Fruit fly (Drosophila melanogaster) whole organism, embryonic: ENCODE data around the gene CG4009.
A peak's percentile ranks its signal among the peaks of the same experiment; 100 is the strongest.

ENCODE experiments used
- Abd-B ChIP-seq: fragments of 200-800 bp; sonication (Bioruptor generic); optimal IDR thresholded peaks from 2 replicates; lab custom pipeline; 2018; ENCODE audit warnings: missing biosample characterization, mild to moderate bottlenecking, missing genetic modification characterization, moderate library complexity
- BEAF-32 ChIP-seq: fragments of 200-800 bp; sonication (Bioruptor generic); optimal IDR thresholded peaks from 3 replicates; lab custom pipeline; 2017; ENCODE audit warnings: missing biosample characterization, missing genetic modification characterization, mild to moderate bottlenecking, moderate library complexity, missing genetic modification reagents
- Bteb2 ChIP-seq: fragments of 200-800 bp; sonication (Bioruptor generic); optimal IDR thresholded peaks from 2 replicates; lab custom pipeline; 2016; ENCODE audit warnings: missing biosample characterization, missing genetic modification characterization
- CG12155 ChIP-seq: fragments of 200-800 bp; sonication (Bioruptor generic); optimal IDR thresholded peaks from 3 replicates; lab custom pipeline; 2016; ENCODE audit warnings: missing biosample characterization, missing genetic modification characterization
- CG12219 ChIP-seq: fragments of 200-800 bp; sonication (Bioruptor generic); optimal IDR thresholded peaks from 3 replicates; lab custom pipeline; 2018; ENCODE audit warnings: missing biosample characterization, mild to moderate bottlenecking, missing genetic modification characterization
- CG12769 ChIP-seq: fragments of 200-800 bp; sonication (Bioruptor generic); optimal IDR thresholded peaks from 2 replicates; lab custom pipeline; 2019; ENCODE audit warnings: missing biosample characterization, mild to moderate bottlenecking, missing genetic modification characterization, moderate library complexity
- CG13624 ChIP-seq: fragments of 200-800 bp; sonication (Bioruptor generic); optimal IDR thresholded peaks from 2 replicates; lab custom pipeline; 2016; ENCODE audit warnings: missing biosample characterization, missing genetic modification characterization
- CG13894 ChIP-seq: fragments of 200-800 bp; sonication (Bioruptor generic); optimal IDR thresholded peaks from 3 replicates; lab custom pipeline; 2018; ENCODE audit warnings: missing biosample characterization, mild to moderate bottlenecking, missing genetic modification characterization, moderate library complexity
- CG15269 ChIP-seq: fragments of 200-800 bp; sonication (Bioruptor generic); optimal IDR thresholded peaks from 2 replicates; lab custom pipeline; 2018; ENCODE audit warnings: missing biosample characterization, mild to moderate bottlenecking, missing genetic modification characterization, moderate library complexity
- CG2678 ChIP-seq: fragments of 200-800 bp; sonication (Bioruptor generic); optimal IDR thresholded peaks from 3 replicates; lab custom pipeline; 2019; ENCODE audit warnings: missing biosample characterization, mild to moderate bottlenecking, missing genetic modification characterization, moderate library complexity
- CG30431 ChIP-seq: fragments of 200-800 bp; sonication (Bioruptor generic); optimal IDR thresholded peaks from 2 replicates; lab custom pipeline; 2017; ENCODE audit warnings: missing biosample characterization, missing genetic modification characterization
- CG3281 ChIP-seq: fragments of 200-800 bp; sonication (Bioruptor generic); optimal IDR thresholded peaks from 3 replicates; lab custom pipeline; 2017; ENCODE audit warnings: missing biosample characterization, mild to moderate bottlenecking, missing genetic modification characterization
- CG34224 ChIP-seq: fragments of 200-800 bp; sonication (Bioruptor generic); IDR thresholded peaks from 3 replicates; pipeline ENCODE4 v1.3.6; 2022; ENCODE audit warnings: missing biosample characterization, missing genetic modification characterization; ENCODE audit not compliant: partially characterized antibody
- CG4730 ChIP-seq: fragments of 200-800 bp; sonication (Bioruptor generic); IDR thresholded peaks from 2 replicates; pipeline ENCODE4 v1.3.6; 2022; ENCODE audit warnings: missing biosample characterization, missing genetic modification characterization
- CG6272 ChIP-seq: fragments of 200-800 bp; sonication (Bioruptor generic); IDR thresholded peaks from 2 replicates; pipeline ENCODE4 v1.3.6; 2022; ENCODE audit warnings: missing biosample characterization, missing genetic modification characterization
- CG8281 ChIP-seq: fragments of 200-800 bp; sonication (Bioruptor generic); optimal IDR thresholded peaks from 2 replicates; lab custom pipeline; 2018; ENCODE audit warnings: missing biosample characterization, mild to moderate bottlenecking, missing genetic modification characterization, moderate library complexity
- CG9727 ChIP-seq: fragments of 200-800 bp; sonication (Bioruptor generic); optimal IDR thresholded peaks from 3 replicates; lab custom pipeline; 2017; ENCODE audit warnings: missing biosample characterization, mild to moderate bottlenecking, missing genetic modification characterization
- CHES-1-like ChIP-seq: fragments of 200-800 bp; sonication (Bioruptor generic); optimal IDR thresholded peaks from 2 replicates; lab custom pipeline; 2016; ENCODE audit warnings: missing biosample characterization, missing genetic modification characterization
- D19A ChIP-seq: fragments of 200-800 bp; optimal IDR thresholded peaks from 3 replicates; lab custom pipeline; 2019; ENCODE audit warnings: missing biosample characterization, mild to moderate bottlenecking, missing genetic modification characterization, moderate library complexity
- ERR ChIP-seq: fragments of 200-800 bp; sonication (Bioruptor generic); optimal IDR thresholded peaks from 2 replicates; lab custom pipeline; 2016; ENCODE audit warnings: missing biosample characterization, missing genetic modification characterization
- Elba2 ChIP-seq: fragments of 200-800 bp; sonication (Bioruptor generic); optimal IDR thresholded peaks from 3 replicates; lab custom pipeline; 2016; ENCODE audit warnings: missing biosample characterization, missing genetic modification characterization
- Fer3 ChIP-seq: fragments of 200-800 bp; sonication (Bioruptor generic); optimal IDR thresholded peaks from 2 replicates; lab custom pipeline; 2018; ENCODE audit warnings: missing biosample characterization, mild to moderate bottlenecking, missing genetic modification characterization, moderate library complexity
- HLH54F ChIP-seq: fragments of 200-800 bp; sonication (Bioruptor generic); optimal IDR thresholded peaks from 3 replicates; lab custom pipeline; 2016; ENCODE audit warnings: missing biosample characterization, missing genetic modification characterization
- HmgZ ChIP-seq: fragments of 200-800 bp; sonication (Bioruptor generic); optimal IDR thresholded peaks from 2 replicates; lab custom pipeline; 2018; ENCODE audit warnings: missing biosample characterization, mild to moderate bottlenecking, missing genetic modification characterization
- Myb ChIP-seq: fragments of 200-800 bp; sonication (Bioruptor generic); optimal IDR thresholded peaks from 2 replicates; lab custom pipeline; 2016; ENCODE audit warnings: missing biosample characterization, missing genetic modification characterization
- Nf-YB ChIP-seq: fragments of 200-800 bp; sonication (Bioruptor generic); optimal IDR thresholded peaks from 3 replicates; lab custom pipeline; 2019; ENCODE audit warnings: missing biosample characterization, mild to moderate bottlenecking, missing genetic modification characterization, moderate library complexity
- Oaz ChIP-seq: fragments of 200-800 bp; sonication (Bioruptor generic); IDR thresholded peaks from 2 replicates; pipeline ENCODE4 v1.3.6; 2022; ENCODE audit warnings: missing biosample characterization, missing genetic modification characterization
- Xbp1 ChIP-seq: fragments of 200-800 bp; sonication (Bioruptor generic); optimal IDR thresholded peaks from 3 replicates; lab custom pipeline; 2016; ENCODE audit warnings: missing biosample characterization, mild to moderate bottlenecking, missing genetic modification characterization
- YL-1 ChIP-seq: fragments of 200-800 bp; sonication (Bioruptor generic); optimal IDR thresholded peaks from 3 replicates; lab custom pipeline; 2017; ENCODE audit warnings: missing biosample characterization, mild to moderate bottlenecking, missing genetic modification characterization
- ase ChIP-seq: fragments of 200-800 bp; sonication (Bioruptor generic); IDR thresholded peaks from 3 replicates; pipeline ENCODE4 v1.3.6; 2022; ENCODE audit warnings: missing biosample characterization, missing genetic modification characterization
- bbx ChIP-seq: fragments of 200-800 bp; sonication (Bioruptor generic); IDR thresholded peaks from 2 replicates; pipeline ENCODE4 v1.3.6; 2022; ENCODE audit warnings: missing biosample characterization, missing genetic modification characterization; ENCODE audit not compliant: partially characterized antibody
- bsh ChIP-seq, 2 experiments: fragments of 200-800 bp; sonication (Bioruptor generic); optimal IDR thresholded peaks; 2 replicates each; lab custom pipeline; 2017 to 2018; ENCODE audit warnings: mild to moderate bottlenecking in 2 of 2, missing biosample characterization in 2 of 2, missing genetic modification characterization in 2 of 2, moderate library complexity in 1 of 2
- crp ChIP-seq, 2 experiments: fragments of 200-800 bp; sonication (Bioruptor generic); optimal IDR thresholded peaks; 2 replicates in 1 of 2; 3 replicates in 1 of 2; lab custom pipeline; 2017; ENCODE audit warnings: missing biosample characterization in 2 of 2, missing genetic modification characterization in 2 of 2, mild to moderate bottlenecking in 1 of 2, moderate library complexity in 1 of 2
- disco-r ChIP-seq: fragments of 200-800 bp; sonication (Bioruptor generic); optimal IDR thresholded peaks from 2 replicates; lab custom pipeline; 2016; ENCODE audit warnings: missing biosample characterization, missing genetic modification characterization
- dm ChIP-seq: fragments of 200-800 bp; sonication (Bioruptor generic); optimal IDR thresholded peaks from 3 replicates; lab custom pipeline; 2016; ENCODE audit warnings: missing biosample characterization, missing genetic modification characterization
- fd3F ChIP-seq: fragments of 200-800 bp; sonication (Bioruptor generic); optimal IDR thresholded peaks from 2 replicates; lab custom pipeline; 2018; ENCODE audit warnings: missing biosample characterization, mild to moderate bottlenecking, missing genetic modification characterization, moderate library complexity
- grau ChIP-seq: fragments of 200-800 bp; optimal IDR thresholded peaks from 3 replicates; lab custom pipeline; 2019; ENCODE audit warnings: missing biosample characterization, mild to moderate bottlenecking, missing genetic modification characterization, moderate library complexity
- gsb ChIP-seq: fragments of 200-800 bp; sonication (Bioruptor generic); IDR thresholded peaks from 2 replicates; pipeline ENCODE4 v1.3.6; 2022; ENCODE audit warnings: missing biosample characterization, missing genetic modification characterization
- gsb-n ChIP-seq: fragments of 200-800 bp; sonication (Bioruptor generic); optimal IDR thresholded peaks from 3 replicates; lab custom pipeline; 2018; ENCODE audit warnings: missing biosample characterization, mild to moderate bottlenecking, missing genetic modification characterization
- insv ChIP-seq, 2 experiments: fragments of 200-800 bp; sonication (Bioruptor generic); optimal IDR thresholded peaks; 3 replicates each; lab custom pipeline; 2016 to 2018; ENCODE audit warnings: missing biosample characterization in 2 of 2, missing genetic modification characterization in 2 of 2
- kni ChIP-seq: fragments of 200-800 bp; sonication (Bioruptor generic); optimal IDR thresholded peaks from 3 replicates; lab custom pipeline; 2017; ENCODE audit warnings: mild to moderate bottlenecking, missing biosample characterization, missing genetic modification reagents, missing genetic modification characterization
- lilli ChIP-seq: fragments of 200-800 bp; sonication (Bioruptor generic); optimal IDR thresholded peaks from 3 replicates; lab custom pipeline; 2016; ENCODE audit warnings: missing biosample characterization, missing genetic modification characterization
- nerfin-1 ChIP-seq: fragments of 200-800 bp; sonication (Bioruptor generic); optimal IDR thresholded peaks from 3 replicates; lab custom pipeline; 2019; ENCODE audit warnings: missing biosample characterization, mild to moderate bottlenecking, missing genetic modification characterization, moderate library complexity
- oc ChIP-seq: fragments of 200-800 bp; sonication (Bioruptor generic); optimal IDR thresholded peaks from 2 replicates; lab custom pipeline; 2018; ENCODE audit warnings: missing biosample characterization, mild to moderate bottlenecking, missing genetic modification characterization, moderate library complexity
- pb ChIP-seq: fragments of 200-800 bp; sonication (Bioruptor generic); optimal IDR thresholded peaks from 3 replicates; lab custom pipeline; 2016; ENCODE audit warnings: missing biosample characterization, missing genetic modification characterization
- pho ChIP-seq: fragments of 200-800 bp; sonication (Bioruptor generic); optimal IDR thresholded peaks from 2 replicates; lab custom pipeline; 2016; ENCODE audit warnings: missing biosample characterization, missing genetic modification characterization
- pum ChIP-seq: fragments of 200-800 bp; sonication (Bioruptor generic); optimal IDR thresholded peaks from 2 replicates; lab custom pipeline; 2016; ENCODE audit warnings: missing biosample characterization, missing genetic modification characterization
- repo ChIP-seq: fragments of 200-800 bp; sonication (Bioruptor generic); optimal IDR thresholded peaks from 2 replicates; lab custom pipeline; 2016; ENCODE audit warnings: missing biosample characterization, missing genetic modification characterization
- sens ChIP-seq: fragments of 200-800 bp; sonication (Bioruptor generic); peaks from one replicate; lab custom pipeline; 2016; ENCODE audit warnings: missing biosample characterization, missing genetic modification characterization
- so ChIP-seq: fragments of 200-800 bp; sonication (Bioruptor generic); IDR thresholded peaks from 3 replicates; pipeline ENCODE4 v1.3.6; 2022; ENCODE audit warnings: missing biosample characterization, missing genetic modification characterization
- trem ChIP-seq: fragments of 200-800 bp; optimal IDR thresholded peaks from 3 replicates; lab custom pipeline; 2019; ENCODE audit warnings: missing biosample characterization, mild to moderate bottlenecking, missing genetic modification characterization, moderate library complexity

The CG4009 gene

dm6 chr3R:16991781-16992180 lies 44.1 kb downstream of the CG4009 start, which contains the start of gene EMC2B (continued):
- TF ChIP-seq disco-r (peak; percentile 22), Xbp1 (peak; percentile 38), CG12155 (GFP tag; lab: Kevin White, UChicago) (peak; percentile 39), fd3F (GFP tag; lab: Kevin White, UChicago) (no peak), Oaz (GFP tag; lab: Robert Waterston, UW) (no peak), CG9727 (peak; percentile 16), Abd-B (GFP tag; lab: Kevin White, UChicago) (peak; percentile 62), kni (GFP tag; lab: Kevin White, UChicago) (no peak), repo (GFP tag; lab: Kevin White, UChicago) (no peak), dm (GFP tag; lab: Kevin White, UChicago) (peak; percentile 43), CG12769 (peak; percentile 37), CG30431 (GFP tag; lab: Kevin White, UChicago) (no peak), crp (GFP tag; optimal IDR thresholded peaks at IDR 0.05; lab: Kevin White, UChicago) (no peak), bbx (GFP tag; lab: Robert Waterston, UW) (no peak), gsb (GFP tag; lab: Robert Waterston, UW) (no peak), CG15269 (tag; lab: Kevin White, UChicago) (peak; percentile 35), Fer3 (tag; lab: Kevin White, UChicago) (peak; percentile 29), CG8281 (no peak), trem (tag; lab: Kevin White, UChicago) (peak; percentile 99), pho (GFP tag; lab: Kevin White, UChicago) (no peak), CG12219 (no peak), CG4730 (GFP tag; lab: Robert Waterston, UW) (no peak), insv (GFP tag; optimal IDR thresholded peaks at IDR 0.05; lab: Kevin White, UChicago) (peak in 1 of 2 experiments; percentile 52), gsb-n (tag; lab: Kevin White, UChicago) (peak; percentile 5), CG13894 (tag; lab: Kevin White, UChicago) (no peak), CHES-1-like (GFP tag; lab: Kevin White, UChicago) (no peak), ERR (peak; percentile 5), oc (tag; lab: Kevin White, UChicago) (no peak), pb (peak; percentile 39), D19A (tag; lab: Kevin White, UChicago) (peak; percentile 81), CG13624 (peak; percentile 46), lilli (GFP tag; lab: Kevin White, UChicago) (peak; percentile 63), CG6272 (GFP tag; lab: Robert Waterston, UW) (no peak), so (GFP tag; lab: Robert Waterston, UW) (no peak), ase (GFP tag; lab: Robert Waterston, UW) (no peak), BEAF-32 (GFP tag; lab: Kevin White, UChicago) (peak; percentile 31), YL-1 (GFP tag; lab: Kevin White, UChicago) (peak; percentile 32), CG34224 (GFP tag; lab: Robert Waterston, UW) (no peak), bsh (GFP tag; optimal IDR thresholded peaks at IDR 0.05; lab: Kevin White, UChicago) (peak in 1 of 2 experiments; percentile 8), HLH54F (GFP tag; lab: Kevin White, UChicago) (peak; percentile 39), CG2678 (peak; percentile 46), Bteb2 (GFP tag; lab: Kevin White, UChicago) (peak; percentile 10), pum (GFP tag; lab: Kevin White, UChicago) (peak; percentile 65), HmgZ (peak; percentile 52), nerfin-1 (tag; lab: Kevin White, UChicago) (no peak), sens (GFP tag; lab: Kevin White, UChicago) (peak; percentile 86), CG3281 (GFP tag; lab: Kevin White, UChicago) (peak; percentile 45), grau (tag; lab: Kevin White, UChicago) (peak; percentile 34), Myb (GFP tag; lab: Kevin White, UChicago) (peak; percentile 77), Elba2 (GFP tag; lab: Kevin White, UChicago) (peak; percentile 78), Nf-YB (GFP tag; lab: Kevin White, UChicago) (no peak)
